Fruit fly (Drosophila melanogaster) whole organism, embryonic: ENCODE data around the gene CG14194.
A peak's percentile ranks its signal among the peaks of the same experiment; 100 is the strongest.

ENCODE experiments used
- Abd-B ChIP-seq: fragments of 200-800 bp; sonication (Bioruptor generic); optimal IDR thresholded peaks from 2 replicates; lab custom pipeline; 2018; ENCODE audit warnings: missing biosample characterization, mild to moderate bottlenecking, missing genetic modification characterization, moderate library complexity
- Atf3 ChIP-seq: fragments of 200-800 bp; sonication (Bioruptor generic); optimal IDR thresholded peaks from 3 replicates; lab custom pipeline; 2016; ENCODE audit warnings: missing biosample characterization, missing genetic modification characterization
- Bteb2 ChIP-seq: fragments of 200-800 bp; sonication (Bioruptor generic); optimal IDR thresholded peaks from 2 replicates; lab custom pipeline; 2016; ENCODE audit warnings: missing biosample characterization, missing genetic modification characterization
- CG10959 ChIP-seq: fragments of 200-800 bp; sonication (Bioruptor generic); IDR thresholded peaks from 2 replicates; pipeline ENCODE4 v1.3.6; 2022; ENCODE audit warnings: missing biosample characterization, missing genetic modification characterization
- CG11247 ChIP-seq: fragments of 200-800 bp; sonication (Bioruptor generic); IDR thresholded peaks from 2 replicates; pipeline ENCODE4 v1.3.6; 2022; ENCODE audit warnings: missing biosample characterization, missing genetic modification characterization
- CG11398 ChIP-seq: fragments of 200-800 bp; sonication (Bioruptor generic); optimal IDR thresholded peaks from 2 replicates; lab custom pipeline; 2016; ENCODE audit warnings: missing biosample characterization, missing genetic modification characterization
- CG11695 ChIP-seq: fragments of 200-800 bp; sonication (Bioruptor generic); IDR thresholded peaks from 3 replicates; pipeline ENCODE4 v1.3.6; 2022; ENCODE audit warnings: missing biosample characterization, missing genetic modification characterization
- CG12659 ChIP-seq: fragments of 200-800 bp; sonication (Bioruptor generic); optimal IDR thresholded peaks from 3 replicates; lab custom pipeline; 2017; ENCODE audit warnings: mild to moderate bottlenecking, missing biosample characterization, missing genetic modification reagents, missing genetic modification characterization
- CG13894 ChIP-seq: fragments of 200-800 bp; sonication (Bioruptor generic); optimal IDR thresholded peaks from 3 replicates; lab custom pipeline; 2018; ENCODE audit warnings: missing biosample characterization, mild to moderate bottlenecking, missing genetic modification characterization, moderate library complexity
- CG14667 ChIP-seq: fragments of 200-800 bp; sonication (Bioruptor generic); IDR thresholded peaks from 2 replicates; pipeline ENCODE4 v1.3.6; 2022; ENCODE audit warnings: missing biosample characterization, missing genetic modification characterization
- CG15696 ChIP-seq: fragments of 200-800 bp; sonication (Bioruptor generic); optimal IDR thresholded peaks from 2 replicates; lab custom pipeline; 2019; ENCODE audit warnings: missing biosample characterization, mild to moderate bottlenecking, missing genetic modification characterization, moderate library complexity
- CG2129 ChIP-seq: fragments of 200-800 bp; sonication (Bioruptor generic); IDR thresholded peaks from 2 replicates; pipeline ENCODE4 v1.3.6; 2022; ENCODE audit warnings: missing biosample characterization, missing genetic modification characterization; ENCODE audit not compliant: partially characterized antibody
- CG31365 ChIP-seq: fragments of 200-800 bp; sonication (Bioruptor generic); optimal IDR thresholded peaks from 2 replicates; lab custom pipeline; 2018; ENCODE audit warnings: missing biosample characterization, mild to moderate bottlenecking, missing genetic modification characterization
- CG31388 ChIP-seq: fragments of 200-800 bp; sonication (Bioruptor generic); optimal IDR thresholded peaks from 2 replicates; lab custom pipeline; 2016; ENCODE audit warnings: missing biosample characterization, missing genetic modification characterization
- CG6813 ChIP-seq: fragments of 200-800 bp; sonication (Bioruptor generic); optimal IDR thresholded peaks from 2 replicates; lab custom pipeline; 2017; ENCODE audit warnings: missing biosample characterization, missing genetic modification characterization, mild to moderate bottlenecking, moderate library complexity, missing genetic modification reagents
- CG7745 ChIP-seq: fragments of 200-800 bp; sonication (Bioruptor generic); optimal IDR thresholded peaks from 2 replicates; lab custom pipeline; 2018; ENCODE audit warnings: missing biosample characterization, mild to moderate bottlenecking, missing genetic modification characterization, moderate library complexity
- CG8281 ChIP-seq: fragments of 200-800 bp; sonication (Bioruptor generic); optimal IDR thresholded peaks from 2 replicates; lab custom pipeline; 2018; ENCODE audit warnings: missing biosample characterization, mild to moderate bottlenecking, missing genetic modification characterization, moderate library complexity
- CG8388 ChIP-seq: fragments of 200-800 bp; sonication (Bioruptor generic); optimal IDR thresholded peaks from 2 replicates; lab custom pipeline; 2019; ENCODE audit warnings: missing biosample characterization, mild to moderate bottlenecking, missing genetic modification characterization, moderate library complexity
- CG8924 ChIP-seq: fragments of 200-800 bp; optimal IDR thresholded peaks from 3 replicates; lab custom pipeline; 2019; ENCODE audit warnings: missing biosample characterization, mild to moderate bottlenecking, missing genetic modification characterization, moderate library complexity
- CG9609 ChIP-seq: fragments of 200-800 bp; sonication (Bioruptor generic); optimal IDR thresholded peaks from 3 replicates; lab custom pipeline; 2016; ENCODE audit warnings: missing biosample characterization, missing genetic modification characterization
- CG9797 ChIP-seq: fragments of 200-800 bp; sonication (Bioruptor generic); optimal IDR thresholded peaks from 3 replicates; lab custom pipeline; 2018; ENCODE audit warnings: missing biosample characterization, mild to moderate bottlenecking, missing genetic modification characterization
- CG9817 ChIP-seq: fragments of 200-800 bp; sonication (Bioruptor generic); optimal IDR thresholded peaks from 2 replicates; lab custom pipeline; 2018; ENCODE audit warnings: missing biosample characterization, mild to moderate bottlenecking, missing genetic modification characterization, moderate library complexity
- Dek ChIP-seq: fragments of 200-800 bp; sonication (Bioruptor generic); optimal IDR thresholded peaks from 3 replicates; lab custom pipeline; 2019; ENCODE audit warnings: missing biosample characterization, mild to moderate bottlenecking, missing genetic modification characterization, moderate library complexity
- Dp ChIP-seq: fragments of 200-800 bp; sonication (Bioruptor generic); optimal IDR thresholded peaks from 2 replicates; lab custom pipeline; 2018; ENCODE audit warnings: missing biosample characterization, mild to moderate bottlenecking, missing genetic modification characterization, moderate library complexity
- Ets97D ChIP-seq: fragments of 200-800 bp; sonication (Bioruptor generic); optimal IDR thresholded peaks from 3 replicates; lab custom pipeline; 2016; ENCODE audit warnings: missing biosample characterization, missing genetic modification characterization
- Hr3 ChIP-seq: fragments of 200-800 bp; sonication (Bioruptor generic); optimal IDR thresholded peaks from 3 replicates; lab custom pipeline; 2016; ENCODE audit warnings: missing biosample characterization, missing genetic modification characterization
- Jarid2 ChIP-seq: fragments of 200-800 bp; sonication (Bioruptor generic); optimal IDR thresholded peaks from 3 replicates; lab custom pipeline; 2017; ENCODE audit warnings: mild to moderate bottlenecking, missing biosample characterization, missing genetic modification reagents, missing genetic modification characterization
- Myb ChIP-seq: fragments of 200-800 bp; sonication (Bioruptor generic); optimal IDR thresholded peaks from 2 replicates; lab custom pipeline; 2016; ENCODE audit warnings: missing biosample characterization, missing genetic modification characterization
- NK7.1 ChIP-seq: fragments of 200-800 bp; sonication (Bioruptor generic); optimal IDR thresholded peaks from 3 replicates; lab custom pipeline; 2016; ENCODE audit warnings: missing biosample characterization, missing genetic modification characterization
- Nf-YC ChIP-seq: fragments of 200-800 bp; optimal IDR thresholded peaks from 3 replicates; lab custom pipeline; 2019; ENCODE audit warnings: missing biosample characterization, mild to moderate bottlenecking, missing genetic modification characterization, moderate library complexity
- Ptx1 ChIP-seq: fragments of 200-800 bp; sonication (Bioruptor generic); IDR thresholded peaks from 2 replicates; pipeline ENCODE4 v1.3.6; 2022; ENCODE audit warnings: missing biosample characterization, missing genetic modification characterization
- Rfx ChIP-seq: fragments of 200-800 bp; sonication (Bioruptor generic); IDR thresholded peaks from 2 replicates; pipeline ENCODE4 v1.3.6; 2022; ENCODE audit warnings: missing biosample characterization, missing genetic modification characterization
- Sox102F ChIP-seq: fragments of 200-800 bp; sonication (Bioruptor generic); optimal IDR thresholded peaks from 2 replicates; lab custom pipeline; 2018; ENCODE audit warnings: missing biosample characterization, mild to moderate bottlenecking, missing genetic modification characterization, moderate library complexity
- ab ChIP-seq: fragments of 200-800 bp; sonication (Bioruptor generic); optimal IDR thresholded peaks from 2 replicates; lab custom pipeline; 2016; ENCODE audit warnings: missing biosample characterization, missing genetic modification characterization
- gfzf ChIP-seq: fragments of 200-800 bp; sonication (Bioruptor generic); optimal IDR thresholded peaks from 2 replicates; lab custom pipeline; 2016; ENCODE audit warnings: missing biosample characterization, mild to moderate bottlenecking, missing genetic modification characterization, moderate library complexity
- gt ChIP-seq: fragments of 200-800 bp; sonication (Bioruptor generic); IDR thresholded peaks from 2 replicates; pipeline ENCODE4 v1.3.6; 2022; ENCODE audit warnings: missing biosample characterization, missing genetic modification characterization
- hkb ChIP-seq, 2 experiments: fragments of 200-800 bp in 1 of 2; fragments of >200 bp in 1 of 2; sonication (Bioruptor generic) in 1 of 2; IDR thresholded peaks in 1 of 2; optimal IDR thresholded peaks in 1 of 2; 2 replicates each; pipeline versions ENCODE4 v1.3.6 to Lab custom; 2017 to 2022; ENCODE audit warnings: missing biosample characterization in 1 of 2, missing genetic modification characterization in 1 of 2
- insv ChIP-seq, 2 experiments: fragments of 200-800 bp; sonication (Bioruptor generic); optimal IDR thresholded peaks; 3 replicates each; lab custom pipeline; 2016 to 2018; ENCODE audit warnings: missing biosample characterization in 2 of 2, missing genetic modification characterization in 2 of 2
- jumu ChIP-seq: fragments of 200-800 bp; sonication (Bioruptor generic); optimal IDR thresholded peaks from 3 replicates; lab custom pipeline; 2016; ENCODE audit warnings: missing biosample characterization, missing genetic modification characterization
- kni ChIP-seq: fragments of 200-800 bp; sonication (Bioruptor generic); optimal IDR thresholded peaks from 3 replicates; lab custom pipeline; 2017; ENCODE audit warnings: mild to moderate bottlenecking, missing biosample characterization, missing genetic modification reagents, missing genetic modification characterization
- lbe ChIP-seq: fragments of 200-800 bp; sonication (Bioruptor generic); optimal IDR thresholded peaks from 2 replicates; lab custom pipeline; 2016; ENCODE audit warnings: missing biosample characterization, mild to moderate bottlenecking, missing genetic modification characterization
- maf-S ChIP-seq: fragments of 200-800 bp; sonication (Bioruptor generic); optimal IDR thresholded peaks from 2 replicates; lab custom pipeline; 2016; ENCODE audit warnings: missing biosample characterization, missing genetic modification characterization
- nau ChIP-seq: fragments of 200-800 bp; sonication (Bioruptor generic); optimal IDR thresholded peaks from 3 replicates; lab custom pipeline; 2017; ENCODE audit warnings: missing biosample characterization, mild to moderate bottlenecking, missing genetic modification characterization, missing genetic modification reagents
- org-1 ChIP-seq: fragments of 200-800 bp; sonication (Bioruptor generic); optimal IDR thresholded peaks from 2 replicates; lab custom pipeline; 2017; ENCODE audit warnings: missing biosample characterization, missing genetic modification characterization
- pnt ChIP-seq: fragments of 200-800 bp; sonication (Bioruptor generic); optimal IDR thresholded peaks from 3 replicates; lab custom pipeline; 2016; ENCODE audit warnings: missing biosample characterization, missing genetic modification characterization
- ranshi ChIP-seq: fragments of 200-800 bp; sonication (Bioruptor generic); IDR thresholded peaks from 2 replicates; pipeline ENCODE4 v1.3.6; 2022; ENCODE audit warnings: missing biosample characterization, missing genetic modification characterization
- repo ChIP-seq: fragments of 200-800 bp; sonication (Bioruptor generic); optimal IDR thresholded peaks from 2 replicates; lab custom pipeline; 2016; ENCODE audit warnings: missing biosample characterization, missing genetic modification characterization
- rib ChIP-seq: fragments of 200-800 bp; sonication (Bioruptor generic); IDR thresholded peaks from 2 replicates; pipeline ENCODE4 v1.3.6; 2022; ENCODE audit warnings: missing biosample characterization, missing genetic modification characterization
- unc-4 ChIP-seq: fragments of 200-800 bp; sonication (Bioruptor generic); IDR thresholded peaks from 2 replicates; pipeline ENCODE4 v1.3.6; 2022; ENCODE audit warnings: missing biosample characterization, missing genetic modification characterization; ENCODE audit not compliant: partially characterized antibody
- wdn ChIP-seq: fragments of 200-800 bp; sonication (Bioruptor generic); IDR thresholded peaks from 2 replicates; pipeline ENCODE4 v1.3.6; 2022; ENCODE audit warnings: missing biosample characterization, missing genetic modification characterization

Gene CG14194

dm6 chrX:19155922-19156437 lies 37.4 kb upstream of the CG14194 start (continued):
- TF ChIP-seq Rfx (GFP tag; lab: Robert Waterston, UW) (peak; percentile 87), CG8924 (tag; lab: Kevin White, UChicago) (peak; percentile 88), rib (GFP tag; lab: Robert Waterston, UW) (peak; percentile 87), CG9797 (no peak), org-1 (GFP tag; lab: Kevin White, UChicago) (peak; percentile 68), ranshi (GFP tag; lab: Robert Waterston, UW) (peak; percentile 82), CG9609 (GFP tag; lab: Kevin White, UChicago) (peak; percentile 43), CG8388 (GFP tag; lab: Kevin White, UChicago) (peak; percentile 82), CG31365 (tag; lab: Kevin White, UChicago) (no peak), pnt (GFP tag; lab: Kevin White, UChicago) (peak; percentile 23), jumu (GFP tag; lab: Kevin White, UChicago) (peak; percentile 37), wdn (GFP tag; lab: Robert Waterston, UW) (peak; percentile 55), lbe (GFP tag; lab: Kevin White, UChicago) (peak; percentile 78), maf-S (GFP tag; lab: Kevin White, UChicago) (no peak), Atf3 (no peak), CG13894 (peak; percentile 40), CG11695 (GFP tag; lab: Robert Waterston, UW) (peak; percentile 75; the same call in 2 of the 3 replicates), unc-4 (GFP tag; lab: Robert Waterston, UW) (no peak), Hr3 (GFP tag; lab: Kevin White, UChicago) (peak; percentile 79), kni (peak; percentile 92), CG14667 (GFP tag; lab: Robert Waterston, UW) (peak; percentile 69), CG10959 (GFP tag; lab: Robert Waterston, UW) (peak; percentile 92), CG15696 (tag; lab: Kevin White, UChicago) (peak; percentile 99), Dp (no peak), CG31388 (GFP tag; lab: Kevin White, UChicago) (peak; percentile 51), Jarid2 (GFP tag; lab: Kevin White, UChicago) (peak; percentile 37), CG9817 (peak; percentile 63), CG6813 (GFP tag; lab: Kevin White, UChicago) (peak; percentile 85), hkb (optimal IDR thresholded peaks at IDR 0.05; lab: Kevin White, UChicago) (no peak), hkb (GFP tag; IDR thresholded peaks at IDR 0.05; lab: Robert Waterston, UW) (peak; percentile 82), CG2129 (no peak), CG8281 (peak; percentile 38), CG7745 (tag; lab: Kevin White, UChicago) (peak; percentile 89), repo (GFP tag; lab: Kevin White, UChicago) (no peak), CG11398 (GFP tag; lab: Kevin White, UChicago) (no peak), CG12659 (GFP tag; lab: Kevin White, UChicago) (peak; percentile 54), Dek (tag; lab: Kevin White, UChicago) (peak; percentile 57), Bteb2 (GFP tag; lab: Kevin White, UChicago) (no peak), Sox102F (GFP tag; lab: Kevin White, UChicago) (peak; percentile 56), ab (no peak), NK7.1 (GFP tag; lab: Kevin White, UChicago) (no peak), Abd-B (GFP tag; lab: Kevin White, UChicago) (peak; percentile 73), Myb (GFP tag; lab: Kevin White, UChicago) (no peak), Nf-YC (peak; percentile 33), Ptx1 (GFP tag; lab: Robert Waterston, UW) (peak; percentile 77), nau (peak; percentile 46), Ets97D (GFP tag; lab: Kevin White, UChicago) (no peak), CG11247 (GFP tag; lab: Robert Waterston, UW) (peak; percentile 79), gfzf (GFP tag; lab: Kevin White, UChicago) (no peak), insv (GFP tag; optimal IDR thresholded peaks at IDR 0.05; lab: Kevin White, UChicago) (peak in 1 of 2 experiments; percentile 2), gt (GFP tag; lab: Robert Waterston, UW) (peak; percentile 52; the same call in 1 of the 2 replicates)
